Worm (Caenorhabditis elegans) whole organism, L4 larva: ENCODE data around the gene ins-12.
"Not testable (repeated sequence)": the region's sequence is repeated elsewhere in the genome, so short reads cannot be mapped to it uniquely, and the experiment has no call there.

Experiments used
- F10B5.3 ChIP-seq: sonication (generic microtip); optimal IDR thresholded peaks from 2 replicates; lab custom pipeline; 2016; ENCODE audit warnings: mild to moderate bottlenecking, missing genetic modification characterization, missing compliant biosample characterization
- R02D3.7 ChIP-seq: fragments of 150-350 bp; sonication (generic microtip); optimal IDR thresholded peaks from 3 replicates; lab custom pipeline; 2014; ENCODE audit warnings: missing biosample characterization, missing genetic modification characterization
- T20F7.1 ChIP-seq: fragments of 200-800 bp; sonication (Bioruptor generic); optimal IDR thresholded peaks from 2 replicates; lab custom pipeline; 2018; ENCODE audit warnings: mild to moderate bottlenecking, missing genetic modification characterization, missing compliant biosample characterization
- T26A8.4 ChIP-seq: fragments of 200-800 bp; sonication (Bioruptor generic); IDR thresholded peaks from 2 replicates; pipeline ENCODE4 v1.3.6; 2022; ENCODE audit warnings: missing genetic modification characterization, missing compliant biosample characterization
- Y105C5A.15 ChIP-seq: fragments of 200-800 bp; sonication (Bioruptor generic); IDR thresholded peaks from 2 replicates; pipeline ENCODE4 v1.3.6; 2022; ENCODE audit warnings: missing genetic modification characterization, missing compliant biosample characterization
- Y48G9A.11 ChIP-seq: fragments of 200-800 bp; sonication (Bioruptor generic); IDR thresholded peaks from 2 replicates; pipeline ENCODE4 v1.3.6; 2022; ENCODE audit warnings: missing genetic modification reagents, missing genetic modification characterization, missing compliant biosample characterization
- ceh-44 ChIP-seq: fragments of 200-800 bp; sonication (Bioruptor generic); IDR thresholded peaks from 2 replicates; pipeline ENCODE4 v1.3.6; 2022; ENCODE audit warnings: missing genetic modification reagents, missing genetic modification characterization, missing compliant biosample characterization
- daf-12 ChIP-seq: fragments of 150-350 bp; optimal IDR thresholded peaks from 2 replicates; lab custom pipeline; 2014; ENCODE audit warnings: missing biosample characterization, missing genetic modification reagents, missing genetic modification characterization
- dmd-6 ChIP-seq: fragments of 200-800 bp; sonication (Bioruptor generic); IDR thresholded peaks from 2 replicates; pipeline ENCODE4 v1.3.6; 2022; ENCODE audit warnings: missing genetic modification reagents, missing genetic modification characterization, missing compliant biosample characterization
- dmd-9 ChIP-seq: fragments of 200-800 bp; sonication (Bioruptor generic); IDR thresholded peaks from 2 replicates; pipeline ENCODE4 v1.3.6; 2022; ENCODE audit warnings: missing genetic modification reagents, missing genetic modification characterization, missing compliant biosample characterization
- dve-1 ChIP-seq: sonication (generic microtip); optimal IDR thresholded peaks from 2 replicates; lab custom pipeline; 2017; ENCODE audit warnings: antibody characterized with exemption, mild to moderate bottlenecking, missing genetic modification characterization, missing compliant biosample characterization; ENCODE audit not compliant: insufficient read depth
- jun-1 ChIP-seq: fragments of 150-350 bp; optimal IDR thresholded peaks from 2 replicates; lab custom pipeline; 2014; ENCODE audit warnings: missing biosample characterization, missing genetic modification reagents, missing genetic modification characterization
- lin-13 ChIP-seq: fragments of 150-350 bp; optimal IDR thresholded peaks from 2 replicates; lab custom pipeline; 2014; ENCODE audit warnings: missing biosample characterization, missing genetic modification reagents, missing genetic modification characterization
- lin-29 ChIP-seq: fragments of 200-800 bp; sonication (Bioruptor generic); IDR thresholded peaks from 2 replicates; pipeline ENCODE4 v1.3.6; 2022; ENCODE audit warnings: missing genetic modification reagents, missing genetic modification characterization, missing compliant biosample characterization
- lin-39 ChIP-seq: fragments of 150-350 bp; optimal IDR thresholded peaks from 2 replicates; lab custom pipeline; 2014; ENCODE audit warnings: missing biosample characterization, missing genetic modification reagents, missing genetic modification characterization
- lsy-2 ChIP-seq, 2 experiments: fragments of 150-350 bp in 1 of 2; sonication (generic microtip) in 1 of 2; optimal IDR thresholded peaks; 2 replicates each; lab custom pipeline; 2014 to 2017; ENCODE audit warnings: missing biosample characterization in 2 of 2, missing genetic modification characterization in 2 of 2
- mdl-1 ChIP-seq, 2 experiments: fragments of 150-350 bp in 1 of 2; sonication (generic microtip) in 1 of 2; optimal IDR thresholded peaks; 2 replicates each; lab custom pipeline; 2014 to 2017; ENCODE audit warnings: missing biosample characterization in 2 of 2, missing genetic modification characterization in 2 of 2
- mes-2 ChIP-seq: sonication (generic microtip); optimal IDR thresholded peaks from 2 replicates; lab custom pipeline; 2016; ENCODE audit warnings: missing genotype, mild to moderate bottlenecking, missing genetic modification characterization, missing compliant biosample characterization; ENCODE audit not compliant: poor library complexity, severe bottlenecking
- nhr-10 ChIP-seq: fragments of 150-350 bp; optimal IDR thresholded peaks from 2 replicates; lab custom pipeline; 2014; ENCODE audit warnings: missing biosample characterization, missing genetic modification characterization
- nhr-41 ChIP-seq: fragments of 200-800 bp; sonication (Bioruptor generic); IDR thresholded peaks from 2 replicates; pipeline ENCODE4 v1.3.6; 2022; ENCODE audit warnings: missing genetic modification reagents, missing genetic modification characterization, missing compliant biosample characterization
- nhr-48 ChIP-seq: sonication (generic microtip); optimal IDR thresholded peaks from 2 replicates; lab custom pipeline; 2016; ENCODE audit warnings: mild to moderate bottlenecking, missing genetic modification characterization, missing compliant biosample characterization
- pha-4 ChIP-seq, 2 experiments: fragments of 150-350 bp in 1 of 2; fragments of 200-800 bp in 1 of 2; sonication (Bioruptor generic) in 1 of 2; IDR thresholded peaks in 1 of 2; optimal IDR thresholded peaks in 1 of 2; 2 replicates each; pipeline versions ENCODE4 v1.3.6 to Lab custom; 2014 to 2022; ENCODE audit warnings: missing genetic modification characterization in 2 of 2, missing genetic modification reagents in 2 of 2, missing biosample characterization in 1 of 2, missing compliant biosample characterization in 1 of 2
- sdz-12 ChIP-seq: fragments of 200-800 bp; sonication (Bioruptor generic); optimal IDR thresholded peaks from 2 replicates; lab custom pipeline; 2018; ENCODE audit warnings: mild to moderate bottlenecking, missing genetic modification characterization, missing compliant biosample characterization
- set-16 ChIP-seq: fragments of 200-800 bp; sonication (Bioruptor generic); IDR thresholded peaks from 2 replicates; pipeline ENCODE4 v1.3.6; 2022; ENCODE audit warnings: missing genetic modification reagents, missing genetic modification characterization, missing compliant biosample characterization
- snpc-1.2 ChIP-seq: fragments of 200-800 bp; sonication (Bioruptor generic); IDR thresholded peaks from 2 replicates; pipeline ENCODE4 v1.3.6; 2022; ENCODE audit warnings: missing genetic modification reagents, missing genetic modification characterization, missing compliant biosample characterization
- snpc-4 ChIP-seq: fragments of 150-350 bp; optimal IDR thresholded peaks from 2 replicates; lab custom pipeline; 2014; ENCODE audit warnings: missing biosample characterization, missing genetic modification characterization
- spr-1 ChIP-seq: sonication (generic microtip); optimal IDR thresholded peaks from 2 replicates; lab custom pipeline; 2016; ENCODE audit warnings: mild to moderate bottlenecking, missing genetic modification characterization, missing compliant biosample characterization
- tra-1 ChIP-seq: fragments of 200-800 bp; sonication (Bioruptor generic); IDR thresholded peaks from 2 replicates; pipeline ENCODE4 v1.3.6; 2022; ENCODE audit warnings: missing genetic modification reagents, missing genetic modification characterization, missing compliant biosample characterization
- unc-62 ChIP-seq, 3 experiments: fragments of 150-350 bp in 1 of 3; sonication (generic microtip); optimal IDR thresholded peaks in 2 of 3; peaks in 1 of 3; 1 replicate in 1 of 3; 2 replicates in 2 of 3; lab custom pipeline; 2014 to 2017; ENCODE audit warnings: missing biosample characterization in 3 of 3, missing genetic modification characterization in 3 of 3, missing genetic modification reagents in 3 of 3, missing genotype in 1 of 3
- zip-2 ChIP-seq: fragments of 150-350 bp; optimal IDR thresholded peaks from 2 replicates; lab custom pipeline; 2014; ENCODE audit warnings: missing biosample characterization, missing genetic modification characterization
- ztf-11 ChIP-seq: fragments of 150-350 bp; optimal IDR thresholded peaks from 2 replicates; lab custom pipeline; 2014; ENCODE audit warnings: missing biosample characterization, missing genetic modification characterization

ins-12 gene

DNA sequence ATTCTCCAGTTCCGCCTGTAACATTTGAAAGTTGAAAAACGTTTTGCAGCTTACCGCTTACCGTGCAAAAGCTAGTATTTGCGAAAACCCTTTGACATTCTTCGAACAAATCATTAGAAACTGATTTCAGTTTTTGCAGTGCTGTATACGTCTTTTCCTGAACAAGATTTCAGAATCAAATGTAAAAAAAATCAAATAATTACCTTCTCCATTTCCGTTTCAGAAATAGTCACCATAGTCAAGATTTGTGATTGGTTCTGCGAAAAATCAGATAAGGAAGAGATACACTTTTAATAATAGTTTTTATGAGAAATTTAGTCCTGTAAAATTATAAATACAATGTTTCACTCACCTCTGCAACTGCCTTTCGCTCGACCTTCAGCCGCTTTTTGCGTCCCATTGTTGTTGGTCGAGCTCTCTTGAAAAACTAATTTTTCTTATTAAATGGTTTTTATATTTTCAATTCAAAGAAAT, 22.5 kb upstream of the ins-12 start, which contains the start of gene C17C3.9:
Gene C17C3.9 (minus strand): TSS at position 424 of the 474 bp plus-strand sequence.
- TF ChIP-seq snpc-4 (tag; lab: Kevin White, UChicago) (no peak), unc-62 (GFP tag; optimal IDR thresholded peaks at IDR 0.05 in 1 of 2; lab: Kevin White, UChicago) (peak in 1 of 2 experiments; percentile 91), unc-62 (tag; optimal IDR thresholded peaks at IDR 0.05; lab: Kevin White, UChicago) (no peak)

DNA sequence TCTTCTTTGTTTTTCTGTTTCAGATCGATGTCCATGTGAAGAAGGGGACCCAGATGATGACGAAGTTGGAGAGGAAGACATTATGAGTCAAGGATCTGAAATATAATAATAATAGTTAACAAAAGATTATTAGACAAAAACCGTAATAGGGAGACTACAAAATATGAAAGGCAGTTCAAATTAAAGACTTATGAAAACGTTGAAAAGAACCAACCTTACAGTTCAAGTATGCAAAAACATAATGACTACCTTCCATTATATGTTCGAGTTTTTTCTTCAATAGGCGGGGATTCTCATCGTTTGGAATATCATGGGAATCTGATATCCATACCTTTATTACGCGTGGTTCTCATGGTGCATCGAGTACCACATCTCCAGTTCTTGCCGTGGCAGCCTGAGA, 20.8 kb upstream of the ins-12 start, which contains the start of gene hlh-26:
Gene hlh-26 (minus strand): TSS at position 101 of the 400 bp plus-strand sequence.
- TF ChIP-seq pha-4 (GFP tag; IDR thresholded peaks at IDR 0.05; lab: Robert Waterston, UW) (no peak), pha-4 (tag; optimal IDR thresholded peaks at IDR 0.05; lab: Kevin White, UChicago) (no peak), lin-39 (no peak), sdz-12 (GFP tag; lab: Kevin White, UChicago) (no peak), dmd-6 (GFP tag; lab: Robert Waterston, UW) (no peak), tra-1 (GFP tag; lab: Robert Waterston, UW) (no peak)

ce11 chrII:5534939-5535338, 19.5 kb upstream of the ins-12 start, which contains the start of gene hlh-25:
hlh-25 (plus strand) TSS chrII:5535239.
- TF ChIP-seq ceh-44 (GFP tag; lab: Robert Waterston, UW); Y48G9A.11 (GFP tag; lab: Robert Waterston, UW); jun-1: not testable (repeated sequence)

- TF ChIP-seq spr-1 (peak; percentile 65), nhr-41 (no peak), T20F7.1 (GFP tag; lab: Kevin White, UChicago) (peak; percentile 61)
These were observed 17.3 kb upstream of the ins-12 start for ce11 chrII:5537078-5537477.

- TF ChIP-seq lsy-2 (tag; optimal IDR thresholded peaks at IDR 0.05; lab: Kevin White, UChicago) (no peak), dve-1 (tag; lab: Kevin White, UChicago) (no peak), sdz-12 (GFP tag; lab: Kevin White, UChicago) (no peak), lin-13 (no peak), mdl-1 (tag; optimal IDR thresholded peaks at IDR 0.05; lab: Kevin White, UChicago) (no peak), nhr-41 (no peak), set-16 (GFP tag; lab: Robert Waterston, UW) (no peak), nhr-10 (tag; lab: Kevin White, UChicago) (no peak), dmd-9 (no peak), Y105C5A.15 (GFP tag; lab: Robert Waterston, UW) (no peak), zip-2 (tag; lab: Kevin White, UChicago) (no peak), mes-2 (no peak), T26A8.4 (GFP tag; lab: Robert Waterston, UW) (no peak), snpc-1.2 (GFP tag; lab: Robert Waterston, UW) (no peak), F10B5.3 (tag; lab: Kevin White, UChicago) (no peak), nhr-48 (tag; lab: Kevin White, UChicago) (no peak), R02D3.7 (tag; lab: Kevin White, UChicago) (no peak), daf-12 (tag; lab: Kevin White, UChicago) (no peak), lin-29 (GFP tag; lab: Robert Waterston, UW) (no peak), ztf-11 (tag; lab: Kevin White, UChicago) (no peak)
These were observed 16.9 kb upstream of the ins-12 start, which contains the start of gene C17C3.11 for ce11 chrII:5537524-5537923. C17C3.11 (plus strand) TSS chrII:5537824.
